Fruit fly (Drosophila melanogaster) whole organism, embryonic: ENCODE results near the gene Ifrd1.
A peak's percentile ranks its signal among the peaks of the same experiment; 100 is the strongest.

Experiments
- Awh ChIP-seq: fragments of 200-800 bp; sonication (Bioruptor generic); IDR thresholded peaks from 2 replicates; pipeline ENCODE4, ENCODE4 v1.3.6; 2022; ENCODE audit warnings: missing biosample characterization, missing genetic modification characterization
- CG10209 ChIP-seq: fragments of 200-800 bp; sonication (Bioruptor generic); optimal IDR thresholded peaks from 3 replicates; lab custom pipeline; 2017; ENCODE audit warnings: missing biosample characterization, mild to moderate bottlenecking, missing genetic modification characterization, missing genetic modification reagents
- CG10959 ChIP-seq: fragments of 200-800 bp; sonication (Bioruptor generic); IDR thresholded peaks from 2 replicates; pipeline ENCODE4 v1.3.6; 2022; ENCODE audit warnings: missing biosample characterization, missing genetic modification characterization
- CG12744 ChIP-seq: fragments of 200-800 bp; sonication (Bioruptor generic); optimal IDR thresholded peaks from 2 replicates; lab custom pipeline; 2016; ENCODE audit warnings: missing biosample characterization, missing genetic modification characterization
- CG13296 ChIP-seq: fragments of 200-800 bp; sonication (Bioruptor generic); optimal IDR thresholded peaks from 3 replicates; lab custom pipeline; 2018; ENCODE audit warnings: missing biosample characterization, mild to moderate bottlenecking, missing genetic modification characterization
- CG14014 ChIP-seq: fragments of 200-800 bp; sonication (Bioruptor generic); IDR thresholded peaks from 2 replicates; pipeline ENCODE4 v1.3.6; 2022; ENCODE audit warnings: missing biosample characterization, missing genetic modification characterization
- CG14441 ChIP-seq: fragments of 200-800 bp; sonication (Bioruptor generic); IDR thresholded peaks from 2 replicates; pipeline ENCODE4 v1.3.6; 2022; ENCODE audit warnings: missing biosample characterization, missing genetic modification characterization
- CG14860 ChIP-seq: fragments of 200-800 bp; sonication (Bioruptor generic); IDR thresholded peaks from 3 replicates; pipeline ENCODE4 v1.3.6; 2022; ENCODE audit warnings: missing biosample characterization, missing genetic modification characterization; ENCODE audit not compliant: partially characterized antibody
- CG15011 ChIP-seq: fragments of 200-800 bp; sonication (Bioruptor generic); optimal IDR thresholded peaks from 3 replicates; lab custom pipeline; 2018; ENCODE audit warnings: missing biosample characterization, mild to moderate bottlenecking, missing genetic modification characterization
- CG1647 ChIP-seq: fragments of 200-800 bp; sonication (Bioruptor generic); optimal IDR thresholded peaks from 3 replicates; lab custom pipeline; 2016; ENCODE audit warnings: missing biosample characterization, missing genetic modification characterization
- CG17612 ChIP-seq: fragments of 200-800 bp; sonication (Bioruptor generic); IDR thresholded peaks from 2 replicates; pipeline ENCODE4 v1.3.6; 2022; ENCODE audit warnings: missing biosample characterization, missing genetic modification characterization
- CG17802 ChIP-seq: fragments of 200-800 bp; sonication (Bioruptor generic); optimal IDR thresholded peaks from 2 replicates; lab custom pipeline; 2018; ENCODE audit warnings: missing biosample characterization, mild to moderate bottlenecking, missing genetic modification characterization, moderate library complexity
- CG2116 ChIP-seq: fragments of 200-800 bp; sonication (Bioruptor generic); optimal IDR thresholded peaks from 3 replicates; lab custom pipeline; 2018; ENCODE audit warnings: missing biosample characterization, mild to moderate bottlenecking, missing genetic modification characterization
- CG30020 ChIP-seq: fragments of 200-800 bp; optimal IDR thresholded peaks from 2 replicates; lab custom pipeline; 2019; ENCODE audit warnings: missing biosample characterization, mild to moderate bottlenecking, missing genetic modification characterization, moderate library complexity
- CG33557 ChIP-seq: fragments of 200-800 bp; sonication (Bioruptor generic); optimal IDR thresholded peaks from 2 replicates; lab custom pipeline; 2019; ENCODE audit warnings: missing biosample characterization, mild to moderate bottlenecking, missing genetic modification characterization, moderate library complexity
- CG4730 ChIP-seq: fragments of 200-800 bp; sonication (Bioruptor generic); IDR thresholded peaks from 2 replicates; pipeline ENCODE4 v1.3.6; 2022; ENCODE audit warnings: missing biosample characterization, missing genetic modification characterization
- CG4820 ChIP-seq: fragments of 200-800 bp; sonication (Bioruptor generic); optimal IDR thresholded peaks from 3 replicates; lab custom pipeline; 2016; ENCODE audit warnings: missing biosample characterization, missing genetic modification characterization
- CG5245 ChIP-seq: fragments of 200-800 bp; sonication (Bioruptor generic); optimal IDR thresholded peaks from 3 replicates; lab custom pipeline; 2016; ENCODE audit warnings: missing biosample characterization, missing genetic modification characterization
- CG5953 ChIP-seq: fragments of 200-800 bp; sonication (Bioruptor generic); IDR thresholded peaks from 2 replicates; pipeline ENCODE4 v1.3.6; 2022; ENCODE audit warnings: missing biosample characterization, missing genetic modification characterization
- CG6175 ChIP-seq: fragments of 200-800 bp; sonication (Bioruptor generic); IDR thresholded peaks from 3 replicates; pipeline ENCODE4 v1.3.6; 2022; ENCODE audit warnings: missing biosample characterization, missing genetic modification characterization
- CG7357 ChIP-seq: fragments of 200-800 bp; sonication (Bioruptor generic); IDR thresholded peaks from 3 replicates; pipeline ENCODE4 v1.3.6; 2022; ENCODE audit warnings: missing biosample characterization, missing genetic modification characterization
- CG7839 ChIP-seq: fragments of 200-800 bp; sonication (Bioruptor generic); optimal IDR thresholded peaks from 3 replicates; lab custom pipeline; 2018; ENCODE audit warnings: missing biosample characterization, mild to moderate bottlenecking, missing genetic modification characterization, moderate library complexity
- CG7987 ChIP-seq: fragments of 200-800 bp; sonication (Bioruptor generic); optimal IDR thresholded peaks from 2 replicates; lab custom pipeline; 2018; ENCODE audit warnings: missing biosample characterization, mild to moderate bottlenecking, missing genetic modification characterization, moderate library complexity
- Dek ChIP-seq: fragments of 200-800 bp; sonication (Bioruptor generic); optimal IDR thresholded peaks from 3 replicates; lab custom pipeline; 2019; ENCODE audit warnings: missing biosample characterization, mild to moderate bottlenecking, missing genetic modification characterization, moderate library complexity
- Dll ChIP-seq: fragments of 200-800 bp; sonication (Bioruptor generic); IDR thresholded peaks from 4 replicates; pipeline ENCODE4 v1.3.6; 2022; ENCODE audit warnings: missing biosample characterization, missing genetic modification characterization; ENCODE audit not compliant: partially characterized antibody
- Drgx ChIP-seq: fragments of 200-800 bp; sonication (Bioruptor generic); IDR thresholded peaks from 2 replicates; pipeline ENCODE4 v1.3.6; 2022; ENCODE audit warnings: missing biosample characterization, missing genetic modification characterization
- Ets65A ChIP-seq: fragments of 200-800 bp; sonication (Bioruptor generic); peaks from one replicate; lab custom pipeline; 2016; ENCODE audit warnings: missing biosample characterization, missing genetic modification characterization
- Fer1 ChIP-seq: fragments of 200-800 bp; sonication (Bioruptor generic); optimal IDR thresholded peaks from 2 replicates; lab custom pipeline; 2017; ENCODE audit warnings: missing biosample characterization, mild to moderate bottlenecking, missing genetic modification characterization
- Lpt ChIP-seq: fragments of >200 bp; optimal IDR thresholded peaks from 2 replicates; lab custom pipeline; 2018; ENCODE audit warnings: missing biosample characterization, missing genetic modification characterization
- MBD-R2 ChIP-seq: fragments of 200-800 bp; sonication (Bioruptor generic); IDR thresholded peaks from 2 replicates; pipeline ENCODE4 v1.3.6; 2022; ENCODE audit warnings: missing biosample characterization, missing genetic modification characterization
- TFAM ChIP-seq: fragments of 200-800 bp; sonication (Bioruptor generic); optimal IDR thresholded peaks from 2 replicates; lab custom pipeline; 2017; ENCODE audit warnings: missing biosample characterization, missing genetic modification characterization, inconsistent platforms
- abd-A ChIP-seq: fragments of 200-800 bp; sonication (Bioruptor generic); optimal IDR thresholded peaks from 3 replicates; lab custom pipeline; 2019; ENCODE audit warnings: missing biosample characterization, mild to moderate bottlenecking, missing genetic modification characterization, moderate library complexity
- aop ChIP-seq: fragments of 200-800 bp; sonication (Bioruptor generic); IDR thresholded peaks from 2 replicates; pipeline ENCODE4 v1.3.6; 2022; ENCODE audit warnings: missing biosample characterization, missing genetic modification characterization
- chif ChIP-seq, 2 experiments: fragments of 200-800 bp; sonication (Bioruptor generic); optimal IDR thresholded peaks; 3 replicates each; lab custom pipeline; 2016; ENCODE audit warnings: missing biosample characterization in 2 of 2, missing genetic modification characterization in 2 of 2
- corto ChIP-seq: fragments of 200-800 bp; sonication (Bioruptor generic); optimal IDR thresholded peaks from 2 replicates; lab custom pipeline; 2016; ENCODE audit warnings: missing biosample characterization, mild to moderate bottlenecking, missing genetic modification characterization, moderate library complexity
- crp ChIP-seq, 2 experiments: fragments of 200-800 bp; sonication (Bioruptor generic); optimal IDR thresholded peaks; 2 replicates in 1 of 2; 3 replicates in 1 of 2; lab custom pipeline; 2017; ENCODE audit warnings: missing biosample characterization in 2 of 2, missing genetic modification characterization in 2 of 2, mild to moderate bottlenecking in 1 of 2, moderate library complexity in 1 of 2
- disco-r ChIP-seq: fragments of 200-800 bp; sonication (Bioruptor generic); optimal IDR thresholded peaks from 2 replicates; lab custom pipeline; 2016; ENCODE audit warnings: missing biosample characterization, missing genetic modification characterization
- dm ChIP-seq: fragments of 200-800 bp; sonication (Bioruptor generic); optimal IDR thresholded peaks from 3 replicates; lab custom pipeline; 2016; ENCODE audit warnings: missing biosample characterization, missing genetic modification characterization
- gcm ChIP-seq: fragments of 200-800 bp; sonication (Bioruptor generic); optimal IDR thresholded peaks from 2 replicates; lab custom pipeline; 2019; ENCODE audit warnings: missing biosample characterization, mild to moderate bottlenecking, missing genetic modification characterization, moderate library complexity
- hth ChIP-seq: fragments of >200 bp; optimal IDR thresholded peaks from 2 replicates; lab custom pipeline; 2017; ENCODE audit warnings: inconsistent platforms
- inv ChIP-seq: fragments of 200-800 bp; sonication (Bioruptor generic); IDR thresholded peaks from 2 replicates; pipeline ENCODE4 v1.3.6; 2022; ENCODE audit warnings: missing biosample characterization, missing genetic modification characterization; ENCODE audit not compliant: partially characterized antibody
- nerfin-1 ChIP-seq: fragments of 200-800 bp; sonication (Bioruptor generic); optimal IDR thresholded peaks from 3 replicates; lab custom pipeline; 2019; ENCODE audit warnings: missing biosample characterization, mild to moderate bottlenecking, missing genetic modification characterization, moderate library complexity
- oc ChIP-seq: fragments of 200-800 bp; sonication (Bioruptor generic); optimal IDR thresholded peaks from 2 replicates; lab custom pipeline; 2018; ENCODE audit warnings: missing biosample characterization, mild to moderate bottlenecking, missing genetic modification characterization, moderate library complexity
- onecut ChIP-seq: fragments of 200-800 bp; sonication (Bioruptor generic); IDR thresholded peaks from 2 replicates; pipeline ENCODE4 v1.3.6; 2022; ENCODE audit warnings: missing biosample characterization, missing genetic modification characterization
- p53 ChIP-seq: fragments of 200-800 bp; sonication (Bioruptor generic); optimal IDR thresholded peaks from 2 replicates; lab custom pipeline; 2016; ENCODE audit warnings: missing biosample characterization, missing genetic modification characterization
- peb ChIP-seq: fragments of 200-800 bp; sonication (Bioruptor generic); IDR thresholded peaks from 2 replicates; pipeline ENCODE4 v1.3.6; 2022; ENCODE audit warnings: missing biosample characterization, missing genetic modification characterization
- pnt ChIP-seq: fragments of 200-800 bp; sonication (Bioruptor generic); optimal IDR thresholded peaks from 3 replicates; lab custom pipeline; 2016; ENCODE audit warnings: missing biosample characterization, missing genetic modification characterization
- sima ChIP-seq: fragments of 200-800 bp; sonication (Bioruptor generic); optimal IDR thresholded peaks from 2 replicates; lab custom pipeline; 2016; ENCODE audit warnings: missing biosample characterization, missing genetic modification characterization
- twi ChIP-seq: fragments of 200-800 bp; optimal IDR thresholded peaks from 2 replicates; lab custom pipeline; 2019; ENCODE audit warnings: missing biosample characterization, mild to moderate bottlenecking, missing genetic modification characterization, moderate library complexity
- zfh2 ChIP-seq: fragments of 200-800 bp; sonication (Bioruptor generic); optimal IDR thresholded peaks from 2 replicates; lab custom pipeline; 2016; ENCODE audit warnings: missing biosample characterization, missing genetic modification characterization

The Ifrd1 gene

DNA sequence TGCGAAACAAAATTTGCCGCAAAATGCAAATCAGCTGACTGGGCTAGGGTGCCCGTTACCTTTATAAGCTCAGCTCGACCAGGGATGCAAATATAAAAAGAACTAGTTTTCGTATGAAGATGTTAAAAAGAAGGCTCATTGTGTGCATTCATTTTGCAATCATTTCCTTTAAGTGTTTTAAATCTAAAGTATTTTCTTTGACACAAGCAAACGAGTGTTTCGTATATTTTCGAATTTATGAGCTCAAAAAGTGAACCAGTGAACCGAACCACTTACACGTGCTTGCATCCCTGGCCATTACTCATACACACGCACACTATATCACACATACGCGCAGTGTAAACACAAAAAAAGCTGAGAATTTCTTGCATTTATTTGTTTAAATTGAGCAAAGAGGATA is 3.9 kb upstream of the Ifrd1 start, which contains the start of the genes Prx6a and Sbat (continued):
- TF ChIP-seq twi (tag; lab: Kevin White, UChicago) (peak; percentile 68), CG6175 (GFP tag; lab: Robert Waterston, UW) (no peak), dm (GFP tag; lab: Kevin White, UChicago) (peak; percentile 44), CG7987 (GFP tag; lab: Kevin White, UChicago) (peak; percentile 39), zfh2 (GFP tag; lab: Kevin White, UChicago) (peak; percentile 85), peb (GFP tag; lab: Robert Waterston, UW) (no peak), MBD-R2 (peak; percentile 92), CG5245 (GFP tag; lab: Kevin White, UChicago) (peak; percentile 0), Awh (GFP tag; lab: Robert Waterston, UW) (no peak), TFAM (GFP tag; lab: Kevin White, UChicago) (no peak), CG17612 (GFP tag; lab: Robert Waterston, UW) (no peak), corto (GFP tag; lab: Kevin White, UChicago) (no peak), CG7357 (GFP tag; lab: Robert Waterston, UW) (peak; percentile 54; the same call in 1 of the 3 replicates), Dll (GFP tag; lab: Robert Waterston, UW) (peak; percentile 50; the same call in 2 of the 4 replicates), CG12744 (GFP tag; lab: Kevin White, UChicago) (peak; percentile 57), abd-A (tag; lab: Kevin White, UChicago) (peak; percentile 67), CG14014 (GFP tag; lab: Robert Waterston, UW) (peak; percentile 69), sima (GFP tag; lab: Kevin White, UChicago) (peak; percentile 21), CG4820 (peak; percentile 64), CG1647 (GFP tag; lab: Kevin White, UChicago) (no peak), Ets65A (GFP tag; lab: Kevin White, UChicago) (peak; percentile 96), CG33557 (GFP tag; lab: Kevin White, UChicago) (peak; percentile 66), CG14441 (GFP tag; lab: Robert Waterston, UW) (peak; percentile 62), gcm (peak; percentile 24), pnt (GFP tag; lab: Kevin White, UChicago) (peak; percentile 66), CG5953 (GFP tag; lab: Robert Waterston, UW) (no peak), CG17802 (tag; lab: Kevin White, UChicago) (peak; percentile 5), disco-r (GFP tag; lab: Kevin White, UChicago) (peak; percentile 51), aop (GFP tag; lab: Robert Waterston, UW) (no peak), CG7839 (tag; lab: Kevin White, UChicago) (peak; percentile 70), p53 (GFP tag; lab: Kevin White, UChicago) (peak; percentile 52), CG10959 (GFP tag; lab: Robert Waterston, UW) (no peak), CG10209 (GFP tag; lab: Kevin White, UChicago) (peak; percentile 59), Dek (tag; lab: Kevin White, UChicago) (peak; percentile 65), nerfin-1 (tag; lab: Kevin White, UChicago) (peak; percentile 68), CG30020 (tag; lab: Kevin White, UChicago) (peak; percentile 59)

DNA sequence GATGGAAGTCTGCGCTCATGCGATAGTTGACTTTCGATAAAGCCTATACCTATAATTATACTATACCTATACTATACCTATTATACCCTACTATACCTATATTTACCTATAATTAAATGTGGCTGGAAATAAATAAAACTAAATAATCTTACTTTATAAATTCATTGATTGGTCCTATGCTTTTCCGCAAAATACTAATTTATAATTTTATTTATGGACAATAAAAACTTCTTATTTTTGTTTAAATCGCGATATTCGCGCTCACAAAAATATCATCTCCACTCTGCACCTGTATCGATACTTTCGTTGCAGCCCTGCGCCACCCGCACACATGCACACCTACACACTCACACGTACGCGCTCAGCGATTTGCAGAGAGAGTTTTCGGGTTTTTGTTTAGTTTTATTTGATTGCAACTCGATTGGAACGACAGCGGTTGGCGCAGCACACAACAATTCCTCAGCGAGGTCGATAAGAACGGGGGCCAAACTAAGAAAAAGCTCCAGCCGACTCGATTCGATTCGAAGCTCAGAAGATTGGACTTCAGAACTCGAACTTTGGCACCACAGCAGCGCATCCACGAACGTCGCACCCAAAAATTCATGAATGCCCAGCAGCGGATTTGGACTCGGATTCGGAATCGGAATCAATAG is 379 bp upstream of the Ifrd1 start, which contains the start of gene CG8814:
CG8814 (plus strand) TSS at position 349 of the 653 bp plus-strand sequence.
- peak; percentile 68 for TF ChIP-seq CG7839 (tag; lab: Kevin White, UChicago)
- TF ChIP-seq hth (lab: Kevin White, UChicago): no peak
- peak; percentile 53 for TF ChIP-seq Drgx (GFP tag; lab: Robert Waterston, UW)
- peak; percentile 49 for TF ChIP-seq CG15011 (GFP tag; lab: Kevin White, UChicago)
- TF ChIP-seq CG14860 (GFP tag; lab: Robert Waterston, UW): peak; percentile 56; the same call in 1 of the 3 replicates
- peak; percentile 12 to 27 for TF ChIP-seq chif (GFP tag; optimal IDR thresholded peaks at IDR 0.05; lab: Kevin White, UChicago)
- TF ChIP-seq CG4730 (GFP tag; lab: Robert Waterston, UW): peak; percentile 50
- TF ChIP-seq Lpt (GFP tag; lab: Kevin White, UChicago): no peak
- peak; percentile 8 for TF ChIP-seq Fer1
- TF ChIP-seq inv: peak; percentile 82
- TF ChIP-seq onecut (GFP tag; lab: Robert Waterston, UW): no peak
- no peak for TF ChIP-seq CG13296 (GFP tag; lab: Kevin White, UChicago)
- TF ChIP-seq oc (tag; lab: Kevin White, UChicago): no peak
- peak; percentile 99 for TF ChIP-seq CG2116 (GFP tag; lab: Kevin White, UChicago)
- TF ChIP-seq peb (GFP tag; lab: Robert Waterston, UW): no peak
- peak in 1 of 2 experiments; percentile 39 for TF ChIP-seq crp (GFP tag; optimal IDR thresholded peaks at IDR 0.05; lab: Kevin White, UChicago)
